Fruit fly (Drosophila melanogaster): Measurements from ENCODE around the gene Meltrin.

Meltrin gene

DNA sequence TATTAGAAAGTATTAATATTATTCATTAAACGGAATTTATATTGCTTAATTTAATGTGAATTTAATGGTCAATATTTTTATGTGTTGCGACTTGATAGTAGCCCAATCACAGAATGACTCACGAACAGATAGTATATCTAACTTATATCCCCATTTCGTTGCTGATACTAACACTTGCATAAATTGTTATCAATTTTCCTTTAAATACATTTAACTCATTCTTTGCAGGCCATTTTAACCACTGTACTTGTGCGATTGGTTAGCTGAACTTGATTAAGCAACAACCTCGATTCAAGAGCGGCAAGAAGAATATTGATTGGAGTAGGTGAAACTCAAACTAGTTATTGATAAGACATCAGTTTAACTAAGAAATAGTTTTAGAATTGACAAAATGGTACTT, 1.4 kb downstream of the Meltrin start:
- TF ChIP-seq Rel (GFP tag; optimal IDR thresholded peaks at IDR 0.05), result no peak
- no peak for TF ChIP-seq Rel (tag; optimal IDR thresholded peaks at IDR 0.05)
- no peak for TF ChIP-seq Hnf4 (GFP tag; optimal IDR thresholded peaks at IDR 0.05)

DNA sequence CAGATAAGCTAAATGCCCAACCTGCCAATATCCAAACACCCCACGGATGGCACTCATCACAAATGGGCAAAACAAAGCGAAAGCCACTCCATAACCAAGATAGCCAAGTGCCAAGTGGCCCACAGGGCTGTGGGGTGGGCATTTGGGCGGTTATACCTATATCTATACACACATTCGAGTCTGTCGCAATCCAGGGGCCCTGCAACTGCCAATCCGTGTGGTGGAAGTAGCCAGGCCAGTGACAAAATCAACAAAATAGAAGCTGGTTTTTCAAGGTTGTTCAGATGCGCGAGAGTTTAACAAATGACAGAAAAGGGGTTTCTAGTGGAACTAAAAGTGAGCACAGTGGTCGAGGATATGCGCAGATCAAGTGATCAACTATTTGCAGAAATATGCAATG, 2.0 kb downstream of the Meltrin start:
- TF ChIP-seq N (GFP tag; optimal IDR thresholded peaks at IDR 0.05), result no peak
- no peak for TF ChIP-seq lola (GFP tag; optimal IDR thresholded peaks at IDR 0.05)
- TF ChIP-seq dmrt93B (GFP tag; optimal IDR thresholded peaks at IDR 0.05), result no peak
- TF ChIP-seq GATAd (GFP tag; optimal IDR thresholded peaks at IDR 0.05), result no peak
- no peak for TF ChIP-seq h (GFP tag; optimal IDR thresholded peaks at IDR 0.05)
- TF ChIP-seq usp (GFP tag; optimal IDR thresholded peaks at IDR 0.05), result no peak
- no peak for TF ChIP-seq CG32264 (GFP tag; optimal IDR thresholded peaks at IDR 0.05)
- TF ChIP-seq Sp1 (GFP tag; optimal IDR thresholded peaks at IDR 0.05), result no peak
- TF ChIP-seq dsf (GFP tag; optimal IDR thresholded peaks at IDR 0.05; ENCODE audit: borderline replicate concordance), result no peak
- TF ChIP-seq Rel (GFP tag; optimal IDR thresholded peaks at IDR 0.05), result no peak
- TF ChIP-seq Rel (tag; optimal IDR thresholded peaks at IDR 0.05), result no peak
- no peak for TF ChIP-seq ey (GFP tag; optimal IDR thresholded peaks at IDR 0.05)
- no peak for TF ChIP-seq OdsH (GFP tag; optimal IDR thresholded peaks at IDR 0.05)
- TF ChIP-seq br (GFP tag; optimal IDR thresholded peaks at IDR 0.05), result no peak
- no peak for TF ChIP-seq CrebA (GFP tag; optimal IDR thresholded peaks at IDR 0.05; ENCODE audit: borderline replicate concordance)
- TF ChIP-seq dl (GFP tag; optimal IDR thresholded peaks at IDR 0.05; ENCODE audit: insufficient read depth in 1 of 2, partially characterized antibody in 2 of 2), result no peak
- no peak for TF ChIP-seq CG9705 (GFP tag; optimal IDR thresholded peaks at IDR 0.05)

DNA sequence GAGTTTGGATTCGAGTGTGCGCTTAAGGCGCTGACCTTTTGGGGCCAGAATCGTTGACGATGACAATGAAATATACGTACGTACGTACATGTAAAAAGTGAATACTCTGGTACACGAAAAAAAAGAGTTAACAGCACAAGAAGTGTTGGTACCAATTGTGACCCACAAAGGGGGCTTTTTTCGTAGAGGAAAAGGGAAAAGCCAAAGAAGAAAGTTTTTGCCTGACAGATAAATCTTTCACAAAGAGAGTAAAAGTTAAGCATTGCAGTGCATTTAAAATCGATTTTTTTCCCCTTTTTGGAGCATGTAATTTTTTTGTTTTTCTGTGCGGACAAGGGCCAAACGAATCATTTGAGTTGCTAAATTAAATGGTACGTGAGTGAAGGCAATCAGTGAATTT, 2.5 kb downstream of the Meltrin start:
- TF ChIP-seq rgr (GFP tag; optimal IDR thresholded peaks at IDR 0.05) (no peak), fru (GFP tag; optimal IDR thresholded peaks at IDR 0.05) (no peak), dl (GFP tag; optimal IDR thresholded peaks at IDR 0.05; ENCODE audit: insufficient read depth in 1 of 2, partially characterized antibody in 2 of 2) (no peak), CG9705 (GFP tag; optimal IDR thresholded peaks at IDR 0.05) (no peak), sage (GFP tag; optimal IDR thresholded peaks at IDR 0.05) (no peak), CrebA (GFP tag; optimal IDR thresholded peaks at IDR 0.05; ENCODE audit: borderline replicate concordance) (no peak), h (GFP tag; optimal IDR thresholded peaks at IDR 0.05) (no peak), pan (optimal IDR thresholded peaks at IDR 0.05) (no peak), foxo (GFP tag; optimal IDR thresholded peaks at IDR 0.05) (no peak), woc (GFP tag; optimal IDR thresholded peaks at IDR 0.05) (no peak), dsf (GFP tag; optimal IDR thresholded peaks at IDR 0.05; ENCODE audit: borderline replicate concordance) (no peak), Myc (optimal IDR thresholded peaks at IDR 0.05) (no peak), Jra (GFP tag; optimal IDR thresholded peaks at IDR 0.05) (no peak), sv (GFP tag; optimal IDR thresholded peaks at IDR 0.05) (no peak), GATAd (GFP tag; optimal IDR thresholded peaks at IDR 0.05) (no peak), br (GFP tag; optimal IDR thresholded peaks at IDR 0.05) (no peak), Dif (GFP tag; optimal IDR thresholded peaks at IDR 0.05; ENCODE audit: partially characterized antibody) (no peak), Rel (GFP tag; optimal IDR thresholded peaks at IDR 0.05) (no peak), Rel (tag; optimal IDR thresholded peaks at IDR 0.05) (no peak)

DNA sequence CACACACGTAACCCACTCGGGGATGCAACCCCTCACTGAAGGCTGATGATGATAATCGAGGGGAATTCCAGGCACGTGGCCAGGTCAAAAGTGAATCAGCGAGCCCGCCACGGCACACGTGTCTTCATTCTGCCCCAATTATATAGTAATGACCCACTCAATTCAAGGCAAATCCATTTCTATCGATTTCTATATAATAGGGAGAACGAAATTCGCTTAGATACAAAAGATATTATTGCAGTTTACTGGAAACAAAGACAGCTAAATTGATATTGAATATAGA, 4.2 kb downstream of the Meltrin start:
- TF ChIP-seq Hnf4 (GFP tag; optimal IDR thresholded peaks at IDR 0.05) (no peak), fru (GFP tag; optimal IDR thresholded peaks at IDR 0.05) (no peak), HLH106 (tag; optimal IDR thresholded peaks at IDR 0.05) (no peak), N (GFP tag; optimal IDR thresholded peaks at IDR 0.05) (no peak)

DNA sequence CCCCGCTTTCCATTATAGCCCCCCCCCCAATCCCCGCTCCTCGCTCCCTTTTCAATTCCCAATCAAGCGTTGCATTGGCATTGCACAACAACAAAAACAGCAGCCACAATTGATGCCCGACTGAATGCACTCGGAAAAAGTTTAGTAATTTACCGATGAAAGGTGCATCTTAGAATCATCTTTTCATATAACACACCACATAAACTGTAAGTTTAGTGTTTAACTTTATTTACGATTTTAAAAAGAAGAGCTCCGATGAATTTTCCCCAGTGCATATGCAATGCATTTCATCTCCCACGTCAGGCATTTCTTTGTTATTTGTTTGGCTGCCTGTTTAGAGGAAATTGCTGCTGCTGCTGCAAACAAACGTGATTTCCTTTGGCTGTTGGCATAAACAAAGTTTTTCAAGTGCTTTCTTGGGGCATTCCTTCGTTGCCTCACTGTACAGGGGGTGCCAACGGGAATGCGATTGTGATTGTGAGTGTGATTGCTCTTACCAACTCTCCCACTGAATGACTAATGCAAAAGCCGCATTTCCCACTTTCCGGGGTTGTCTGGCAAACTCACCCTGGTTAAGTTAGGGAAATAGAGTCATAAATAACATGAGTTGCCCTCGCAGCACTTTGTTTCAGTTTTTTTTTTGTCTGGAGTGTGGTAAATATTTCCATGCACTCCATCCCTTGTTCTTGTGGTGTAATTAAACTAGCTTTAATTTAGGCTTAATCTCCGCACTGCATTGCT, 4.7 kb downstream of the Meltrin start:
- TF ChIP-seq CG9705 (GFP tag; optimal IDR thresholded peaks at IDR 0.05), result peak; percentile 20
- TF ChIP-seq ey (GFP tag; optimal IDR thresholded peaks at IDR 0.05), result peak; percentile 67
- TF ChIP-seq brk (GFP tag; optimal IDR thresholded peaks at IDR 0.05), result no peak
- TF ChIP-seq Hr83 (GFP tag; optimal IDR thresholded peaks at IDR 0.05; ENCODE audit: poor library complexity, severe bottlenecking), result no peak
- no peak for TF ChIP-seq usp (GFP tag; optimal IDR thresholded peaks at IDR 0.05)
- no peak for TF ChIP-seq lola (GFP tag; optimal IDR thresholded peaks at IDR 0.05)
- peak; percentile 43 for TF ChIP-seq Hnf4 (GFP tag; optimal IDR thresholded peaks at IDR 0.05)
- no peak for TF ChIP-seq tai (GFP tag; optimal IDR thresholded peaks at IDR 0.05)
- no peak for TF ChIP-seq N (GFP tag; optimal IDR thresholded peaks at IDR 0.05)
- peak; percentile 29 for TF ChIP-seq psq (GFP tag; optimal IDR thresholded peaks at IDR 0.05)
- TF ChIP-seq h (GFP tag; optimal IDR thresholded peaks at IDR 0.05), result peak; percentile 70
- TF ChIP-seq CrebA (GFP tag; optimal IDR thresholded peaks at IDR 0.05; ENCODE audit: borderline replicate concordance), result no peak
- no peak for TF ChIP-seq dl (GFP tag; optimal IDR thresholded peaks at IDR 0.05; ENCODE audit: insufficient read depth in 1 of 2, partially characterized antibody in 2 of 2)
- TF ChIP-seq CG32264 (GFP tag; optimal IDR thresholded peaks at IDR 0.05), result peak; percentile 49
- no peak for TF ChIP-seq sv (GFP tag; optimal IDR thresholded peaks at IDR 0.05)
- no peak for TF ChIP-seq Abd-B (GFP tag; optimal IDR thresholded peaks at IDR 0.05)
- TF ChIP-seq br (GFP tag; optimal IDR thresholded peaks at IDR 0.05), result peak; percentile 43
- peak; percentile 70 for TF ChIP-seq Sp1 (GFP tag; optimal IDR thresholded peaks at IDR 0.05)
- TF ChIP-seq jim (GFP tag; optimal IDR thresholded peaks at IDR 0.05), result no peak
- TF ChIP-seq GATAd (GFP tag; optimal IDR thresholded peaks at IDR 0.05), result no peak
- no peak for TF ChIP-seq Hr78 (GFP tag; optimal IDR thresholded peaks at IDR 0.05)
- TF ChIP-seq sage (GFP tag; optimal IDR thresholded peaks at IDR 0.05), result peak; percentile 38
- peak; percentile 69 for TF ChIP-seq HLH106 (tag; optimal IDR thresholded peaks at IDR 0.05)
- TF ChIP-seq Vsx2 (GFP tag; optimal IDR thresholded peaks at IDR 0.05; ENCODE audit: partially characterized antibody), result no peak
- TF ChIP-seq Dfd (GFP tag; optimal IDR thresholded peaks at IDR 0.05), result no peak
- peak; percentile 16 for TF ChIP-seq woc (GFP tag; optimal IDR thresholded peaks at IDR 0.05)
- no peak for TF ChIP-seq dsf (GFP tag; optimal IDR thresholded peaks at IDR 0.05; ENCODE audit: borderline replicate concordance)
- TF ChIP-seq pan (optimal IDR thresholded peaks at IDR 0.05), result no peak
